Worm (Caenorhabditis elegans): Measurements from ENCODE around the gene F49E8.6.

DNA sequence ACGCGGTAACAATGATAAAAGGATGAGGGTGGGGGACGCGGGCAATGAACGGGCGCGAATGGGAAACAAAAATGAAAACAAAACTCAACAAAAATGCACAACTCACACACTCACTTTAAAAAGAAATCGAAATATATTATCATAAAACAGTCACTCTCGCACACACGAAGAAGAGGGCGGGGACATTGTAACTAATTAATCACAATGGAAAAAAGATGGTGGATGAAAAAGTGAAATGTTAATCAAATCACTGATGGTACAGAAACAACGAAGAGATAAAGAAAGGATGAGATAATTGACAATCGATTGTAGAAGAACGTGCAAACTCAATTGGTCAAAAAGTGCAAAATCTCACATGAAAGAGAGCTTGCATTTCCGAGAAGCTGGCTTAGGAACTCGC is 4.8 kb upstream of the F49E8.6 start:
- TF ChIP-seq mdl-1 (tag; optimal IDR thresholded peaks at IDR 0.05) (no peak), ZK546.5 (tag; optimal IDR thresholded peaks at IDR 0.05) (no peak), nfya-1 (tag; optimal IDR thresholded peaks at IDR 0.05; ENCODE audit: insufficient read depth) (no peak), nhr-28 (tag; optimal IDR thresholded peaks at IDR 0.05) (no peak)

Measured in whole organism, L3 larva.